Worm (Caenorhabditis elegans) whole organism, L1 larva: Measurements from ENCODE around the gene C16A3.5.

Experiments
- C04F5.9 ChIP-seq: sonication (generic microtip); optimal IDR thresholded peaks from 2 replicates; lab custom pipeline; 2016; ENCODE audit warnings: missing genetic modification characterization, missing compliant biosample characterization
- C16A3.4 ChIP-seq: fragments of 150-350 bp; optimal IDR thresholded peaks from 2 replicates; lab custom pipeline; 2014; ENCODE audit warnings: missing biosample characterization, missing genetic modification characterization
- C34B4.2 ChIP-seq: sonication (generic microtip); optimal IDR thresholded peaks from 2 replicates; lab custom pipeline; 2017; ENCODE audit warnings: mild to moderate bottlenecking, missing genetic modification characterization, missing compliant biosample characterization
- aha-1 ChIP-seq: fragments of 150-350 bp; optimal IDR thresholded peaks from 2 replicates; lab custom pipeline; 2014; ENCODE audit warnings: missing biosample characterization, missing genetic modification characterization
- alr-1 ChIP-seq: fragments of 200-800 bp; sonication (Bioruptor generic); optimal IDR thresholded peaks from 2 replicates; lab custom pipeline; 2018; ENCODE audit warnings: borderline replicate concordance, mild to moderate bottlenecking, missing genetic modification characterization, missing compliant biosample characterization
- aly-2 ChIP-seq: fragments of 150-350 bp; optimal IDR thresholded peaks from 2 replicates; lab custom pipeline; 2014; ENCODE audit warnings: missing biosample characterization, missing genetic modification characterization
- ama-1 ChIP-seq: fragments of 150-350 bp; optimal IDR thresholded peaks from 2 replicates; lab custom pipeline; 2014
- ceh-63 ChIP-seq: fragments of 200-800 bp; sonication (Bioruptor generic); optimal IDR thresholded peaks from 2 replicates; lab custom pipeline; 2018; ENCODE audit warnings: mild to moderate bottlenecking, missing genetic modification characterization, missing compliant biosample characterization
- ceh-8 ChIP-seq: fragments of 200-800 bp; sonication (Bioruptor generic); optimal IDR thresholded peaks from 2 replicates; lab custom pipeline; 2018; ENCODE audit warnings: mild to moderate bottlenecking, missing genetic modification characterization, moderate library complexity, missing compliant biosample characterization
- ceh-88 ChIP-seq: fragments of 200-800 bp; sonication (Bioruptor generic); IDR thresholded peaks from 2 replicates; pipeline ENCODE4 v1.3.6; 2022; ENCODE audit warnings: missing genetic modification characterization, missing compliant biosample characterization
- ces-1 ChIP-seq: fragments of 150-350 bp; optimal IDR thresholded peaks from 2 replicates; lab custom pipeline; 2014; ENCODE audit warnings: missing biosample characterization, missing genetic modification reagents, missing genetic modification characterization
- dpl-1 ChIP-seq, 3 experiments: fragments of 150-350 bp in 2 of 3; sonication (generic microtip) in 1 of 3; optimal IDR thresholded peaks; 2 replicates each; lab custom pipeline; 2014 to 2017; ENCODE audit warnings: missing biosample characterization in 3 of 3, missing genetic modification characterization in 3 of 3, missing genetic modification reagents in 3 of 3
- efl-1 ChIP-seq, 4 experiments: fragments of 150-350 bp; optimal IDR thresholded peaks in 3 of 4; peaks in 1 of 4; 1 replicate in 1 of 4; 2 replicates in 3 of 4; lab custom pipeline; 2014; ENCODE audit warnings: missing biosample characterization in 2 of 4, missing genetic modification characterization in 2 of 4, missing genetic modification reagents in 2 of 4
- efl-3 ChIP-seq: fragments of 200-800 bp; sonication (Bioruptor generic); optimal IDR thresholded peaks from 2 replicates; lab custom pipeline; 2018; ENCODE audit warnings: mild to moderate bottlenecking, missing genetic modification characterization, missing compliant biosample characterization
- elt-2 ChIP-seq: sonication (generic microtip); optimal IDR thresholded peaks from 2 replicates; lab custom pipeline; 2016; ENCODE audit warnings: missing genetic modification characterization, mild to moderate bottlenecking, inconsistent platforms, missing compliant biosample characterization, missing genetic modification reagents
- elt-3 ChIP-seq, 6 experiments: fragments of 150-350 bp in 1 of 6; sonication (generic microtip); optimal IDR thresholded peaks; 2 replicates each; lab custom pipeline; 2017 to 2018; ENCODE audit warnings: missing biosample characterization in 6 of 6, missing genetic modification characterization in 6 of 6, inconsistent platforms in 1 of 6
- fkh-4 ChIP-seq: sonication (generic microtip); optimal IDR thresholded peaks from 2 replicates; lab custom pipeline; 2016; ENCODE audit warnings: missing compliant biosample characterization, missing genetic modification characterization, borderline replicate concordance
- hlh-17 ChIP-seq: fragments of 200-800 bp; sonication (Bioruptor generic); optimal IDR thresholded peaks from 2 replicates; lab custom pipeline; 2018; ENCODE audit warnings: missing genetic modification characterization, mild to moderate bottlenecking, missing compliant biosample characterization, moderate library complexity, borderline replicate concordance
- hlh-4 ChIP-seq: sonication (generic microtip); optimal IDR thresholded peaks from 2 replicates; lab custom pipeline; 2016; ENCODE audit warnings: mild to moderate bottlenecking, missing genetic modification characterization, missing compliant biosample characterization
- isw-1 ChIP-seq: fragments of 200-800 bp; sonication (Bioruptor generic); IDR thresholded peaks from 2 replicates; pipeline ENCODE4 v1.3.6; 2022; ENCODE audit warnings: missing genetic modification characterization, missing compliant biosample characterization
- jun-1 ChIP-seq: fragments of 150-350 bp; optimal IDR thresholded peaks from 2 replicates; lab custom pipeline; 2014; ENCODE audit warnings: missing biosample characterization, missing genetic modification reagents, missing genetic modification characterization
- lin-14 ChIP-seq: fragments of 200-800 bp; sonication (Bioruptor generic); optimal IDR thresholded peaks from 2 replicates; lab custom pipeline; 2018; ENCODE audit warnings: mild to moderate bottlenecking, missing genetic modification characterization, moderate library complexity, missing compliant biosample characterization
- lin-39 ChIP-seq: fragments of 150-350 bp; optimal IDR thresholded peaks from 2 replicates; lab custom pipeline; 2014; ENCODE audit warnings: missing biosample characterization, missing genetic modification reagents, missing genetic modification characterization
- lsy-2 ChIP-seq, 2 experiments: fragments of 150-350 bp; optimal IDR thresholded peaks; 2 replicates each; lab custom pipeline; 2014; ENCODE audit warnings: missing biosample characterization in 2 of 2, missing genetic modification characterization in 2 of 2
- mdl-1 ChIP-seq, 2 experiments: fragments of 150-350 bp; optimal IDR thresholded peaks; 2 replicates each; lab custom pipeline; 2014 to 2017; ENCODE audit warnings: missing biosample characterization in 2 of 2, missing genetic modification characterization in 2 of 2, inconsistent platforms in 1 of 2
- mep-1 ChIP-seq: fragments of 150-350 bp; optimal IDR thresholded peaks from 2 replicates; lab custom pipeline; 2014; ENCODE audit warnings: missing biosample characterization, missing genetic modification characterization
- nhr-12 ChIP-seq: sonication (generic microtip); optimal IDR thresholded peaks from 2 replicates; lab custom pipeline; 2017; ENCODE audit warnings: missing biosample characterization, missing genetic modification characterization
- nhr-19 ChIP-seq: fragments of 200-800 bp; sonication (Bioruptor generic); conservative IDR thresholded peaks from 2 replicates; pipeline ENCODE4 v1.3.6; 2022; ENCODE audit warnings: missing genetic modification characterization, missing compliant biosample characterization
- nhr-20 ChIP-seq: sonication (generic microtip); optimal IDR thresholded peaks from 2 replicates; lab custom pipeline; 2016; ENCODE audit warnings: mild to moderate bottlenecking, missing genetic modification characterization, missing compliant biosample characterization
- nhr-28 ChIP-seq: fragments of 150-350 bp; optimal IDR thresholded peaks from 2 replicates; lab custom pipeline; 2014; ENCODE audit warnings: missing biosample characterization, missing genetic modification characterization
- nhr-47 ChIP-seq: sonication (generic microtip); optimal IDR thresholded peaks from 2 replicates; lab custom pipeline; 2016; ENCODE audit warnings: mild to moderate bottlenecking, missing genetic modification characterization, moderate library complexity, missing compliant biosample characterization
- nhr-71 ChIP-seq: sonication (generic microtip); optimal IDR thresholded peaks from 2 replicates; lab custom pipeline; 2016; ENCODE audit warnings: mild to moderate bottlenecking, missing genetic modification characterization, moderate library complexity, missing compliant biosample characterization
- nhr-76 ChIP-seq: sonication (generic microtip); optimal IDR thresholded peaks from 2 replicates; lab custom pipeline; 2017; ENCODE audit warnings: missing biosample characterization, missing genetic modification characterization
- nhr-84 ChIP-seq: sonication (generic microtip); optimal IDR thresholded peaks from 2 replicates; lab custom pipeline; 2017; ENCODE audit warnings: missing biosample characterization, missing genetic modification characterization
- nhr-85 ChIP-seq: sonication (generic microtip); peaks from one replicate; lab custom pipeline; 2016; ENCODE audit warnings: missing genetic modification characterization, inconsistent platforms, missing compliant biosample characterization
- nhr-90 ChIP-seq: sonication (generic microtip); optimal IDR thresholded peaks from 2 replicates; lab custom pipeline; 2016; ENCODE audit warnings: mild to moderate bottlenecking, missing genetic modification characterization, missing compliant biosample characterization; ENCODE audit not compliant: poor library complexity
- pax-3 ChIP-seq: fragments of 200-800 bp; sonication (Bioruptor generic); optimal IDR thresholded peaks from 2 replicates; lab custom pipeline; 2018; ENCODE audit warnings: mild to moderate bottlenecking, missing genetic modification characterization, moderate library complexity, missing compliant biosample characterization
- pqm-1 ChIP-seq: sonication (generic microtip); optimal IDR thresholded peaks from 3 replicates; lab custom pipeline; 2017; ENCODE audit warnings: missing biosample characterization, missing genetic modification characterization
- rnt-1 ChIP-seq: sonication (generic microtip); optimal IDR thresholded peaks from 2 replicates; lab custom pipeline; 2016; ENCODE audit warnings: mild to moderate bottlenecking, missing genetic modification characterization, moderate library complexity, missing compliant biosample characterization
- skn-1 ChIP-seq: fragments of 150-350 bp; optimal IDR thresholded peaks from 2 replicates; lab custom pipeline; 2014; ENCODE audit warnings: missing biosample characterization, missing genetic modification characterization
- snu-23 ChIP-seq: sonication (generic microtip); optimal IDR thresholded peaks from 2 replicates; lab custom pipeline; 2016; ENCODE audit warnings: missing genetic modification characterization, missing compliant biosample characterization
- sptf-1 ChIP-seq: fragments of 150-350 bp; optimal IDR thresholded peaks from 2 replicates; lab custom pipeline; 2014; ENCODE audit warnings: missing biosample characterization, missing genetic modification characterization
- swsn-7 ChIP-seq: sonication (generic microtip); optimal IDR thresholded peaks from 2 replicates; lab custom pipeline; 2016; ENCODE audit warnings: missing genetic modification characterization, missing compliant biosample characterization
- tbx-2 ChIP-seq: sonication (generic microtip); optimal IDR thresholded peaks from 2 replicates; lab custom pipeline; 2016; ENCODE audit warnings: missing genetic modification characterization, missing compliant biosample characterization
- unc-130 ChIP-seq: fragments of 150-350 bp; optimal IDR thresholded peaks from 2 replicates; lab custom pipeline; 2017; ENCODE audit warnings: missing biosample characterization, missing genetic modification characterization, inconsistent platforms
- unc-62 ChIP-seq: fragments of 150-350 bp; optimal IDR thresholded peaks from 2 replicates; lab custom pipeline; 2014; ENCODE audit warnings: missing biosample characterization, missing genetic modification reagents, missing genetic modification characterization
- unc-86 ChIP-seq: sonication (generic microtip); optimal IDR thresholded peaks from 2 replicates; lab custom pipeline; 2016; ENCODE audit warnings: missing genetic modification characterization, missing compliant biosample characterization
- unc-98 ChIP-seq: fragments of 200-800 bp; sonication (Bioruptor generic); IDR thresholded peaks from 2 replicates; pipeline ENCODE4 v1.3.6; 2022; ENCODE audit warnings: missing genetic modification characterization, missing compliant biosample characterization
- vab-15 ChIP-seq: sonication (generic microtip); optimal IDR thresholded peaks from 2 replicates; lab custom pipeline; 2017; ENCODE audit warnings: missing genotype, mild to moderate bottlenecking, missing genetic modification characterization, missing compliant biosample characterization
- zag-1 ChIP-seq: fragments of 150-350 bp; optimal IDR thresholded peaks from 2 replicates; lab custom pipeline; 2014; ENCODE audit warnings: missing biosample characterization, missing genetic modification characterization
- zip-4 ChIP-seq: fragments of 200-800 bp; sonication (Bioruptor generic); optimal IDR thresholded peaks from 2 replicates; lab custom pipeline; 2018; ENCODE audit warnings: mild to moderate bottlenecking, missing genetic modification characterization, moderate library complexity, missing compliant biosample characterization
- ztf-11 ChIP-seq, 2 experiments: sonication (generic microtip); optimal IDR thresholded peaks; 2 replicates each; lab custom pipeline; 2016 to 2017; ENCODE audit warnings: missing genetic modification characterization in 2 of 2, missing biosample characterization in 1 of 2, missing compliant biosample characterization in 1 of 2

The C16A3.5 gene

ce11 chrIII:6341878-6342453, 38.6 kb upstream of the C16A3.5 start, which contains the start of gene rpn-13 (continued):
- no peak for TF ChIP-seq nhr-85 (tag; lab: Kevin White, UChicago)
- no peak for TF ChIP-seq aha-1
- no peak for TF ChIP-seq nhr-76 (tag; lab: Kevin White, UChicago)
- no peak for TF ChIP-seq nhr-12 (tag; lab: Kevin White, UChicago)
- peak; percentile 52 for TF ChIP-seq C16A3.4 (tag; lab: Kevin White, UChicago)
- no peak for TF ChIP-seq fkh-4 (tag; lab: Kevin White, UChicago)
- peak in 1 of 2 experiments; percentile 65 for TF ChIP-seq mdl-1 (tag; optimal IDR thresholded peaks at IDR 0.05; lab: Kevin White, UChicago)
- TF ChIP-seq unc-98 = no peak
- TF ChIP-seq unc-130 (tag; lab: Kevin White, UChicago) = peak; percentile 84
- no peak for TF ChIP-seq mep-1 (tag; lab: Kevin White, UChicago)
- TF ChIP-seq elt-2 (tag; lab: Kevin White, UChicago) = no peak
- TF ChIP-seq tbx-2 (tag; lab: Kevin White, UChicago) = peak; percentile 23
- peak; percentile 98 for TF ChIP-seq skn-1 (tag; lab: Kevin White, UChicago)
- peak; percentile 94 to 98 for TF ChIP-seq lsy-2 (tag; optimal IDR thresholded peaks at IDR 0.05; lab: Kevin White, UChicago)
- TF ChIP-seq ceh-63 (GFP tag; lab: Kevin White, UChicago) = no peak
- TF ChIP-seq alr-1 (tag; lab: Kevin White, UChicago) = no peak
- TF ChIP-seq pax-3 = no peak
- TF ChIP-seq ceh-88 = no peak
- TF ChIP-seq aly-2 = no peak
- no peak for TF ChIP-seq nhr-84 (tag; lab: Kevin White, UChicago)
- TF ChIP-seq ces-1 (GFP tag; lab: Kevin White, UChicago) = no peak
- TF ChIP-seq C34B4.2 (tag; lab: Kevin White, UChicago) = no peak
- no peak for TF ChIP-seq nhr-19
- TF ChIP-seq jun-1 (tag; lab: Kevin White, UChicago) = peak; percentile 6
- TF ChIP-seq hlh-4 (tag; lab: Kevin White, UChicago) = no peak
- no peak for TF ChIP-seq zip-4 (GFP tag; lab: Kevin White, UChicago)
- peak; percentile 35 for TF ChIP-seq rnt-1 (tag; lab: Kevin White, UChicago)
- no peak for TF ChIP-seq unc-62
- no peak for TF ChIP-seq zag-1 (tag; lab: Kevin White, UChicago)
- TF ChIP-seq snu-23 (GFP tag; lab: Kevin White, UChicago) = peak; percentile 63
- TF ChIP-seq isw-1 (GFP tag; lab: Robert Waterston, UW) = no peak
- no peak for TF ChIP-seq C04F5.9
- TF ChIP-seq lin-14 = peak; percentile 42
- TF ChIP-seq unc-86 = no peak
- peak; percentile 59 for TF ChIP-seq nhr-71 (tag; lab: Kevin White, UChicago)
- TF ChIP-seq nhr-28 = no peak
- TF ChIP-seq nhr-90 = no peak
- no peak for TF ChIP-seq hlh-17 (GFP tag; lab: Kevin White, UChicago)
- TF ChIP-seq elt-3 (tag; optimal IDR thresholded peaks at IDR 0.05; lab: Kevin White, UChicago) = peak in 1 of 6 experiments; percentile 27
- TF ChIP-seq ama-1 = no peak
- no peak for TF ChIP-seq efl-3 (GFP tag; lab: Kevin White, UChicago)
- TF ChIP-seq sptf-1 (tag; lab: Kevin White, UChicago) = no peak
- TF ChIP-seq swsn-7 = peak; percentile 40
- TF ChIP-seq dpl-1 (GFP tag; optimal IDR thresholded peaks at IDR 0.05; lab: Kevin White, UChicago) = peak; percentile 22 to 64 (median 60)
- no peak for TF ChIP-seq ztf-11 (tag; optimal IDR thresholded peaks at IDR 0.05; lab: Kevin White, UChicago)
- TF ChIP-seq ceh-8 (GFP tag; lab: Kevin White, UChicago) = no peak
- TF ChIP-seq nhr-47 (tag; lab: Kevin White, UChicago) = peak; percentile 54
- TF ChIP-seq lin-39 = no peak
- TF ChIP-seq nhr-20 = peak; percentile 32
- peak; percentile 58 to 62 for TF ChIP-seq efl-1 (optimal IDR thresholded peaks at IDR 0.05; lab: Kevin White, UChicago)
- peak in 1 of 2 experiments; percentile 64 for TF ChIP-seq efl-1 (GFP tag; optimal IDR thresholded peaks at IDR 0.05 in 1 of 2; lab: Kevin White, UChicago)
- no peak for TF ChIP-seq vab-15 (tag; lab: Kevin White, UChicago)
- TF ChIP-seq pqm-1 (tag; lab: Kevin White, UChicago) = no peak
